Fruit fly (Drosophila melanogaster): ENCODE results near the gene repo.

repo gene

DNA sequence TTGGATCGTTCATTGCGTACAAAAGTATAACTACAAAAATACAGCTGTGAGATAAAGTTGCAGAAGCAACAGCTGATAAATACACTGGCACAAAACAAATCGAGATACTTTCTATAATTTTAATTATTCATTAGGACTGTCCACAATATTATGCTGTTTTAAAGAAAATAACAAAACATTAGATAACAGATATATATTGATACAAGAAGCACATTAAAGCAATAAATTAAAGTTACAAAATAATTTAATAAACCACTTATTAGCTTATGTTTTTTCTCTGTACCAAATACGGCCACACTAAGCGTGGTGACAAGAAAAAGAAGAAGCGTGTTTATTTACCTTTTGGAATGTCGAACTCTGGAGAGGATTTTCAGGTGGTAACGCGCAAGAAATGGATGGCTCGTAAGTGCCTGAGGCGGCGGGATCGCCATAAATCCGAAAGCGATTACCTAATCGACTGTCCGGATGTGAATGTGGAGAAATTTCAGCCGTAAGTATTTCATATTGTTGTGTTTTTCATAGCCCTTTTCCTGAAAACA is 15.7 kb upstream of the repo start, which contains the start of the genes CG7988 and CG7183 (continued):
- TF ChIP-seq z (GFP tag; IDR thresholded peaks at IDR 0.05) (peak; percentile 74; the same call in 1 of the 3 replicates), stwl (tag; optimal IDR thresholded peaks at IDR 0.05) (peak; percentile 86), CG11695 (GFP tag; IDR thresholded peaks at IDR 0.05) (peak; percentile 99), zfh2 (GFP tag; optimal IDR thresholded peaks at IDR 0.05) (peak; percentile 91), Atf3 (GFP tag; optimal IDR thresholded peaks at IDR 0.05) (peak; percentile 95), insv (GFP tag; optimal IDR thresholded peaks at IDR 0.05) (peak in 1 of 2 experiments; percentile 70), CG2875 (GFP tag; optimal IDR thresholded peaks at IDR 0.05) (peak; percentile 93), CG34376 (GFP tag; optimal IDR thresholded peaks at IDR 0.05) (peak; percentile 88), Chrac-16 (GFP tag; optimal IDR thresholded peaks at IDR 0.05) (peak; percentile 98), Ssrp (tag; optimal IDR thresholded peaks at IDR 0.05) (peak; percentile 99), dan (GFP tag; IDR thresholded peaks at IDR 0.05) (peak; percentile 95), CG9609 (GFP tag; optimal IDR thresholded peaks at IDR 0.05) (peak; percentile 92), TFAM (GFP tag; optimal IDR thresholded peaks at IDR 0.05) (peak; percentile 66), Opbp (GFP tag; IDR thresholded peaks at IDR 0.05; ENCODE audit: partially characterized antibody) (no peak), croc (GFP tag; conservative IDR thresholded peaks at IDR 0.05) (peak; percentile 98), CG31365 (tag; optimal IDR thresholded peaks at IDR 0.05) (peak; percentile 60), CrebB (tag; optimal IDR thresholded peaks at IDR 0.05) (peak; percentile 96), HLHmδ (GFP tag; optimal IDR thresholded peaks at IDR 0.05) (no peak), mld (GFP tag; IDR thresholded peaks at IDR 0.05; ENCODE audit: partially characterized antibody) (no peak), cad (GFP tag; optimal IDR thresholded peaks at IDR 0.05) (no peak), sug (tag; optimal IDR thresholded peaks at IDR 0.05) (peak; percentile 96), CG6854 (GFP tag; optimal IDR thresholded peaks at IDR 0.05) (peak; percentile 79), CG2712 (tag; optimal IDR thresholded peaks at IDR 0.05) (peak; percentile 99), lilli (GFP tag; optimal IDR thresholded peaks at IDR 0.05) (peak; percentile 98), mirr (GFP tag; optimal IDR thresholded peaks at IDR 0.05) (peak; percentile 64), pita (GFP tag; optimal IDR thresholded peaks at IDR 0.05) (no peak), CG18476 (GFP tag; optimal IDR thresholded peaks at IDR 0.05) (peak; percentile 96), CG6254 (GFP tag; optimal IDR thresholded peaks at IDR 0.05) (peak; percentile 87), ash1 (GFP tag; optimal IDR thresholded peaks at IDR 0.05) (no peak), Dip2 (GFP tag; IDR thresholded peaks at IDR 0.05) (peak; percentile 65), shn (GFP tag; optimal IDR thresholded peaks at IDR 0.05) (peak; percentile 90), CG10267 (tag; optimal IDR thresholded peaks at IDR 0.05) (peak; percentile 95), HLH4C (GFP tag; IDR thresholded peaks at IDR 0.05; ENCODE audit: partially characterized antibody) (no peak), nau (GFP tag; optimal IDR thresholded peaks at IDR 0.05) (no peak), ttk (GFP tag; IDR thresholded peaks at IDR 0.05) (peak; percentile 99), hbn (GFP tag; IDR thresholded peaks at IDR 0.05; ENCODE audit: partially characterized antibody) (no peak), CG33213 (GFP tag; optimal IDR thresholded peaks at IDR 0.05) (peak; percentile 81), knrl (GFP tag; IDR thresholded peaks at IDR 0.05; ENCODE audit: partially characterized antibody) (no peak; the same call in 2 of the 3 replicates), Myb (GFP tag; optimal IDR thresholded peaks at IDR 0.05) (peak; percentile 81), CG13894 (tag; optimal IDR thresholded peaks at IDR 0.05) (peak; percentile 95), CG16779 (GFP tag; IDR thresholded peaks at IDR 0.05) (peak; percentile 90), Hmx (GFP tag; optimal IDR thresholded peaks at IDR 0.05) (peak; percentile 95), Fer1 (GFP tag; optimal IDR thresholded peaks at IDR 0.05) (peak; percentile 94), CG12659 (GFP tag; optimal IDR thresholded peaks at IDR 0.05) (peak; percentile 98), CG1024 (GFP tag; IDR thresholded peaks at IDR 0.05) (peak; percentile 94), crc (GFP tag; optimal IDR thresholded peaks at IDR 0.05) (peak; percentile 90), CG17359 (tag; optimal IDR thresholded peaks at IDR 0.05) (peak; percentile 98), hb (GFP tag; IDR thresholded peaks at IDR 0.05; ENCODE audit: partially characterized antibody) (no peak), Sry-δ (GFP tag; optimal IDR thresholded peaks at IDR 0.05) (peak; percentile 68)
